Worm (Caenorhabditis elegans) whole organism, mixed stage, embryonic: ENCODE data around the gene cutl-23.
A peak's percentile ranks its signal among the peaks of the same experiment; 100 is the strongest.

Experiments
- M03D4.4 ChIP-seq: sonication (generic microtip); optimal IDR thresholded peaks from 2 replicates; lab custom pipeline; 2017; ENCODE audit warnings: mild to moderate bottlenecking, missing genetic modification characterization, missing compliant biosample characterization
- bed-3 ChIP-seq: fragments of 200-800 bp; sonication (Bioruptor generic); optimal IDR thresholded peaks from 3 replicates; lab custom pipeline; 2018; ENCODE audit warnings: mild to moderate bottlenecking, missing genetic modification characterization, moderate library complexity, missing compliant biosample characterization
- blmp-1 ChIP-seq: fragments of 150-350 bp; optimal IDR thresholded peaks from 2 replicates; lab custom pipeline; 2014; ENCODE audit warnings: missing biosample characterization, missing genetic modification characterization
- ceh-39 ChIP-seq: fragments of 150-350 bp; optimal IDR thresholded peaks from 2 replicates; lab custom pipeline; 2014; ENCODE audit warnings: missing biosample characterization, missing genetic modification characterization
- ces-1 ChIP-seq: fragments of 150-350 bp; optimal IDR thresholded peaks from 2 replicates; lab custom pipeline; 2014; ENCODE audit warnings: missing biosample characterization, missing genetic modification reagents, missing genetic modification characterization
- cnd-1 ChIP-seq: fragments of 200-800 bp; sonication (Bioruptor generic); optimal IDR thresholded peaks from 2 replicates; lab custom pipeline; 2018; ENCODE audit warnings: mild to moderate bottlenecking, missing genetic modification characterization, missing compliant biosample characterization
- drap-1 ChIP-seq: fragments of 200-800 bp; sonication (Bioruptor generic); optimal IDR thresholded peaks from 3 replicates; lab custom pipeline; 2018; ENCODE audit warnings: mild to moderate bottlenecking, missing genetic modification characterization, missing compliant biosample characterization
- elt-3 ChIP-seq: fragments of 150-350 bp; optimal IDR thresholded peaks from 2 replicates; lab custom pipeline; 2014; ENCODE audit warnings: missing biosample characterization, missing genetic modification characterization
- flh-1 ChIP-seq: fragments of 200-800 bp; sonication (Bioruptor generic); optimal IDR thresholded peaks from 2 replicates; lab custom pipeline; 2018; ENCODE audit warnings: mild to moderate bottlenecking, missing genetic modification characterization, moderate library complexity, missing compliant biosample characterization
- ham-2 ChIP-seq: fragments of 200-800 bp; sonication (Bioruptor generic); optimal IDR thresholded peaks from 2 replicates; lab custom pipeline; 2018; ENCODE audit warnings: mild to moderate bottlenecking, missing genetic modification characterization, missing compliant biosample characterization
- hlh-1 ChIP-seq: fragments of 150-350 bp; optimal IDR thresholded peaks from 2 replicates; lab custom pipeline; 2014; ENCODE audit warnings: missing biosample characterization, missing genetic modification reagents, missing genetic modification characterization
- lin-13 ChIP-seq: fragments of 150-350 bp; optimal IDR thresholded peaks from 2 replicates; lab custom pipeline; 2014; ENCODE audit warnings: missing biosample characterization, missing genetic modification characterization
- lin-32 ChIP-seq: fragments of 200-800 bp; sonication (Bioruptor generic); optimal IDR thresholded peaks from 2 replicates; lab custom pipeline; 2018; ENCODE audit warnings: mild to moderate bottlenecking, missing genetic modification characterization, missing compliant biosample characterization
- lsy-2 ChIP-seq: fragments of 150-350 bp; optimal IDR thresholded peaks from 2 replicates; lab custom pipeline; 2014; ENCODE audit warnings: missing biosample characterization, missing genetic modification characterization
- mep-1 ChIP-seq: fragments of 150-350 bp; optimal IDR thresholded peaks from 2 replicates; lab custom pipeline; 2017; ENCODE audit warnings: missing biosample characterization, missing genetic modification reagents, missing genetic modification characterization, inconsistent platforms
- mls-2 ChIP-seq: sonication (generic microtip); optimal IDR thresholded peaks from 2 replicates; lab custom pipeline; 2016; ENCODE audit warnings: mild to moderate bottlenecking, missing genetic modification characterization, moderate library complexity, missing compliant biosample characterization
- nhr-2 ChIP-seq: fragments of 150-350 bp; optimal IDR thresholded peaks from 2 replicates; lab custom pipeline; 2014; ENCODE audit warnings: missing biosample characterization, missing genetic modification characterization
- nhr-237 ChIP-seq: fragments of 150-350 bp; optimal IDR thresholded peaks from 2 replicates; lab custom pipeline; 2014; ENCODE audit warnings: missing biosample characterization, missing genetic modification characterization
- nhr-28 ChIP-seq: fragments of 150-350 bp; optimal IDR thresholded peaks from 2 replicates; lab custom pipeline; 2014; ENCODE audit warnings: missing biosample characterization, missing genetic modification characterization
- nhr-76 ChIP-seq: sonication (generic microtip); optimal IDR thresholded peaks from 2 replicates; lab custom pipeline; 2017; ENCODE audit warnings: missing biosample characterization, missing genetic modification characterization
- pha-4 ChIP-seq: fragments of 150-350 bp; optimal IDR thresholded peaks from 2 replicates; lab custom pipeline; 2018; ENCODE audit warnings: missing biosample characterization, missing genetic modification reagents, missing genetic modification characterization
- sem-2 ChIP-seq: fragments of 200-800 bp; sonication (Bioruptor generic); optimal IDR thresholded peaks from 2 replicates; lab custom pipeline; 2018; ENCODE audit warnings: mild to moderate bottlenecking, missing genetic modification characterization, missing compliant biosample characterization
- snpc-4 ChIP-seq: fragments of 150-350 bp; optimal IDR thresholded peaks from 2 replicates; lab custom pipeline; 2014; ENCODE audit warnings: missing biosample characterization, missing genetic modification characterization
- sptf-1 ChIP-seq: sonication (generic microtip); optimal IDR thresholded peaks from 2 replicates; lab custom pipeline; 2017; ENCODE audit warnings: mild to moderate bottlenecking, missing genetic modification characterization, moderate library complexity, missing compliant biosample characterization
- tbx-8 ChIP-seq: fragments of 200-800 bp; sonication (Bioruptor generic); optimal IDR thresholded peaks from 2 replicates; lab custom pipeline; 2018; ENCODE audit warnings: mild to moderate bottlenecking, missing genetic modification characterization, moderate library complexity, missing compliant biosample characterization
- unc-120 ChIP-seq: sonication (generic microtip); optimal IDR thresholded peaks from 2 replicates; lab custom pipeline; 2017; ENCODE audit warnings: missing genetic modification characterization, missing compliant biosample characterization; ENCODE audit not compliant: poor library complexity, severe bottlenecking
- unc-39 ChIP-seq: fragments of 150-350 bp; optimal IDR thresholded peaks from 2 replicates; lab custom pipeline; 2014; ENCODE audit warnings: missing biosample characterization, missing genetic modification characterization
- unc-62 ChIP-seq: fragments of 150-350 bp; optimal IDR thresholded peaks from 2 replicates; lab custom pipeline; 2014; ENCODE audit warnings: missing biosample characterization, missing genetic modification reagents, missing genetic modification characterization
- zip-8 ChIP-seq: fragments of 150-350 bp; optimal IDR thresholded peaks from 2 replicates; lab custom pipeline; 2014; ENCODE audit warnings: missing biosample characterization, missing genetic modification characterization
- ztf-11 ChIP-seq: fragments of 150-350 bp; optimal IDR thresholded peaks from 2 replicates; lab custom pipeline; 2014; ENCODE audit warnings: missing biosample characterization, missing genetic modification characterization

Gene cutl-23

ce11 chrIII:5743084-5743483 is 26.9 kb upstream of the cutl-23 start, which contains the start of gene B0244.15:
Gene B0244.15, plus strand, starts transcription at chrIII:5743384.
- TF ChIP-seq drap-1 (GFP tag; lab: Kevin White, UChicago) (no peak), pha-4 (tag; lab: Kevin White, UChicago) (no peak), cnd-1 (no peak), elt-3 (no peak), snpc-4 (tag; lab: Kevin White, UChicago) (no peak), mep-1 (tag; lab: Kevin White, UChicago) (no peak), nhr-237 (tag; lab: Kevin White, UChicago) (no peak), ceh-39 (tag; lab: Kevin White, UChicago) (no peak), flh-1 (GFP tag; lab: Kevin White, UChicago) (no peak), lin-32 (no peak), lin-13 (tag; lab: Kevin White, UChicago) (no peak), M03D4.4 (tag; lab: Kevin White, UChicago) (no peak)
- TF ChIP-seq, all 35 proteins: peak for 0

ce11 chrIII:5744579-5744978 is 25.4 kb upstream of the cutl-23 start, which contains the start of gene B0244.5:
Gene B0244.5, plus strand, starts transcription at chrIII:5744879.
- TF ChIP-seq M03D4.4 (tag; lab: Kevin White, UChicago): no peak
- TF ChIP-seq bed-3 (GFP tag; lab: Kevin White, UChicago): no peak
- no peak for TF ChIP-seq ham-2 (GFP tag; lab: Kevin White, UChicago)
- TF ChIP-seq elt-3: no peak
- TF ChIP-seq lin-32: no peak
- TF ChIP-seq nhr-2 (tag; lab: Kevin White, UChicago): no peak
- no peak for TF ChIP-seq mls-2
- TF ChIP-seq ces-1 (GFP tag; lab: Kevin White, UChicago): no peak
- TF ChIP-seq snpc-4 (tag; lab: Kevin White, UChicago): no peak
- no peak for TF ChIP-seq lsy-2 (tag; lab: Kevin White, UChicago)
- no peak for TF ChIP-seq nhr-28 (tag; lab: Kevin White, UChicago)
- no peak for TF ChIP-seq drap-1 (GFP tag; lab: Kevin White, UChicago)
- no peak for TF ChIP-seq nhr-237 (tag; lab: Kevin White, UChicago)
- no peak for TF ChIP-seq sptf-1 (tag; lab: Kevin White, UChicago)
- TF ChIP-seq flh-1 (GFP tag; lab: Kevin White, UChicago): no peak
- no peak for TF ChIP-seq unc-62 (GFP tag; lab: Kevin White, UChicago)
- no peak for TF ChIP-seq cnd-1
- TF ChIP-seq pha-4 (tag; lab: Kevin White, UChicago): no peak

- no peak for TF ChIP-seq nhr-28 (tag; lab: Kevin White, UChicago)
- TF ChIP-seq lin-32: no peak
- TF ChIP-seq ces-1 (GFP tag; lab: Kevin White, UChicago): no peak
- no peak for TF ChIP-seq unc-39 (tag; lab: Kevin White, UChicago)
- TF ChIP-seq sptf-1 (tag; lab: Kevin White, UChicago): no peak
These were observed 22.8 kb upstream of the cutl-23 start, which contains the start of gene B0244.4 for ce11 chrIII:5747185-5747584. Gene B0244.4, plus strand, starts transcription at chrIII:5747485.

DNA sequence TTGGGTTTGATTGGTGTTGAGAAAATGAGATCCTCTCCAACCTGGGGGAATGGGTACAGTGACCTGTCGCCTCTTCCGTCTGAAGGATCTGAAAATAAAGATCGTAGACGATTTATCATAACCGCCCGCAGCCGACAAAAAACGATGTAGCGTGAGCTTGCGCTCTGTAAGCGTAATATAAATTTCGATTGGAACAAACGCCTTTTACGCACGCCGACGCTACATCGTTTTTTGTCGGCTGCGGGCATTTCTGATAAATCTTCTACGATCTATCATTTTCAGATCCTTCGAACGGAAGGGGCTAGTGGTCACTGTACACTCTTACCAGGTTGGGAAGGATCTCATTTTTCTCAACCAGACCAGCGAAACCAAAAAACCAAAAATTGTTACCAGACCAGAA is 21.6 kb upstream of the cutl-23 start:
- TF ChIP-seq blmp-1 (tag; lab: Kevin White, UChicago) (no peak), sem-2 (GFP tag; lab: Kevin White, UChicago) (no peak), ztf-11 (tag; lab: Kevin White, UChicago) (no peak), unc-120 (no peak), nhr-237 (tag; lab: Kevin White, UChicago) (no peak), nhr-76 (tag; lab: Kevin White, UChicago) (no peak), zip-8 (tag; lab: Kevin White, UChicago) (no peak), unc-39 (tag; lab: Kevin White, UChicago) (no peak), ceh-39 (tag; lab: Kevin White, UChicago) (no peak), lin-32 (no peak)

ce11 chrIII:5750503-5750902 is 19.5 kb upstream of the cutl-23 start:
- TF ChIP-seq M03D4.4 (tag; lab: Kevin White, UChicago): no peak
- TF ChIP-seq tbx-8 (GFP tag; lab: Kevin White, UChicago): no peak
- TF ChIP-seq zip-8 (tag; lab: Kevin White, UChicago): peak; percentile 91

ce11 chrIII:5755204-5755603 is 14.8 kb upstream of the cutl-23 start, which contains the start of gene ida-1:
Gene ida-1, plus strand, starts transcription at chrIII:5755539.
- no peak for TF ChIP-seq elt-3
- no peak for TF ChIP-seq hlh-1 (tag; lab: Kevin White, UChicago)
- peak; percentile 54 for TF ChIP-seq ces-1 (GFP tag; lab: Kevin White, UChicago)
- no peak for TF ChIP-seq unc-120
- TF ChIP-seq bed-3 (GFP tag; lab: Kevin White, UChicago): no peak
- TF ChIP-seq, all 35 proteins: peak for 1
